Fruit fly (Drosophila melanogaster): Measurements from ENCODE around the gene CG2611.

CG2611 gene

dm6 chr2L:20675875-20676274, 25.9 kb downstream of the CG2611 start, which contains the start of the genes CG31678 and IKKepsilon:
CG31678 (minus strand) TSS chr2L:20675941.
IKKepsilon (plus strand) TSS chr2L:20676045.
- peak; percentile 65 for TF ChIP-seq h (GFP tag; optimal IDR thresholded peaks at IDR 0.05)
- no peak for TF ChIP-seq dmrt93B (GFP tag; optimal IDR thresholded peaks at IDR 0.05)
- no peak for TF ChIP-seq usp (GFP tag; optimal IDR thresholded peaks at IDR 0.05)
- no peak for TF ChIP-seq Dfd (GFP tag; optimal IDR thresholded peaks at IDR 0.05)
- TF ChIP-seq psq (GFP tag; optimal IDR thresholded peaks at IDR 0.05): peak; percentile 38
- TF ChIP-seq fru (GFP tag; optimal IDR thresholded peaks at IDR 0.05): peak; percentile 33
- peak; percentile 50 for TF ChIP-seq Myc (optimal IDR thresholded peaks at IDR 0.05)
- TF ChIP-seq Mio (GFP tag; optimal IDR thresholded peaks at IDR 0.05): no peak
- TF ChIP-seq HLH106 (tag; optimal IDR thresholded peaks at IDR 0.05): peak; percentile 46
- no peak for TF ChIP-seq pan (optimal IDR thresholded peaks at IDR 0.05)
- no peak for TF ChIP-seq Vsx2 (GFP tag; optimal IDR thresholded peaks at IDR 0.05; ENCODE audit: partially characterized antibody)
- no peak for TF ChIP-seq Rel (GFP tag; optimal IDR thresholded peaks at IDR 0.05)
- TF ChIP-seq Rel (tag; optimal IDR thresholded peaks at IDR 0.05): no peak
- no peak for TF ChIP-seq N (GFP tag; optimal IDR thresholded peaks at IDR 0.05)
- TF ChIP-seq OdsH (GFP tag; optimal IDR thresholded peaks at IDR 0.05): peak; percentile 36
- TF ChIP-seq Hnf4 (GFP tag; optimal IDR thresholded peaks at IDR 0.05): peak; percentile 69
- no peak for TF ChIP-seq dl (GFP tag; optimal IDR thresholded peaks at IDR 0.05; ENCODE audit: insufficient read depth in 1 of 2, partially characterized antibody in 2 of 2)
- no peak for TF ChIP-seq tai (GFP tag; optimal IDR thresholded peaks at IDR 0.05)
- no peak for TF ChIP-seq CrebA (GFP tag; optimal IDR thresholded peaks at IDR 0.05; ENCODE audit: borderline replicate concordance)
- peak; percentile 25 for TF ChIP-seq Hr83 (GFP tag; optimal IDR thresholded peaks at IDR 0.05; ENCODE audit: poor library complexity, severe bottlenecking)
- TF ChIP-seq GATAd (GFP tag; optimal IDR thresholded peaks at IDR 0.05): peak; percentile 18
- TF ChIP-seq dsf (GFP tag; optimal IDR thresholded peaks at IDR 0.05; ENCODE audit: borderline replicate concordance): no peak
- TF ChIP-seq Sp1 (GFP tag; optimal IDR thresholded peaks at IDR 0.05): peak; percentile 29
- no peak for TF ChIP-seq sage (GFP tag; optimal IDR thresholded peaks at IDR 0.05)
- TF ChIP-seq Abd-B (GFP tag; optimal IDR thresholded peaks at IDR 0.05): no peak
- no peak for TF ChIP-seq CG9705 (GFP tag; optimal IDR thresholded peaks at IDR 0.05)
- no peak for TF ChIP-seq CG32264 (GFP tag; optimal IDR thresholded peaks at IDR 0.05)
- TF ChIP-seq sv (GFP tag; optimal IDR thresholded peaks at IDR 0.05): peak; percentile 48
- peak; percentile 74 for TF ChIP-seq rgr (GFP tag; optimal IDR thresholded peaks at IDR 0.05)
- peak in 1 of 2 experiments; percentile 57 for TF ChIP-seq foxo (GFP tag; optimal IDR thresholded peaks at IDR 0.05)
- no peak for TF ChIP-seq Jra (GFP tag; optimal IDR thresholded peaks at IDR 0.05)
- no peak for TF ChIP-seq brk (GFP tag; optimal IDR thresholded peaks at IDR 0.05)
- TF ChIP-seq lola (GFP tag; optimal IDR thresholded peaks at IDR 0.05): no peak
- no peak for TF ChIP-seq Dif (GFP tag; optimal IDR thresholded peaks at IDR 0.05; ENCODE audit: partially characterized antibody)
- peak; percentile 8 for TF ChIP-seq br (GFP tag; optimal IDR thresholded peaks at IDR 0.05)
- no peak for TF ChIP-seq Hr78 (GFP tag; optimal IDR thresholded peaks at IDR 0.05)
- no peak for TF ChIP-seq jim (GFP tag; optimal IDR thresholded peaks at IDR 0.05)
- no peak for TF ChIP-seq woc (GFP tag; optimal IDR thresholded peaks at IDR 0.05)
- peak; percentile 35 for TF ChIP-seq ey (GFP tag; optimal IDR thresholded peaks at IDR 0.05)

- TF ChIP-seq GATAd (GFP tag; optimal IDR thresholded peaks at IDR 0.05) (peak; percentile 28), Jra (GFP tag; optimal IDR thresholded peaks at IDR 0.05) (peak; percentile 13), dsf (GFP tag; optimal IDR thresholded peaks at IDR 0.05; ENCODE audit: borderline replicate concordance) (no peak), Sp1 (GFP tag; optimal IDR thresholded peaks at IDR 0.05) (no peak), foxo (GFP tag; optimal IDR thresholded peaks at IDR 0.05) (peak in 1 of 2 experiments; percentile 65), ey (GFP tag; optimal IDR thresholded peaks at IDR 0.05) (peak; percentile 57), psq (GFP tag; optimal IDR thresholded peaks at IDR 0.05) (peak; percentile 51), sage (GFP tag; optimal IDR thresholded peaks at IDR 0.05) (peak; percentile 43), HLH106 (tag; optimal IDR thresholded peaks at IDR 0.05) (peak; percentile 50), Hnf4 (GFP tag; optimal IDR thresholded peaks at IDR 0.05) (peak; percentile 57), dl (GFP tag; optimal IDR thresholded peaks at IDR 0.05; ENCODE audit: insufficient read depth in 1 of 2, partially characterized antibody in 2 of 2) (no peak), rgr (GFP tag; optimal IDR thresholded peaks at IDR 0.05) (peak; percentile 55), brk (GFP tag; optimal IDR thresholded peaks at IDR 0.05) (no peak), Hr83 (GFP tag; optimal IDR thresholded peaks at IDR 0.05; ENCODE audit: poor library complexity, severe bottlenecking) (peak; percentile 5), dmrt93B (GFP tag; optimal IDR thresholded peaks at IDR 0.05) (no peak), Vsx2 (GFP tag; optimal IDR thresholded peaks at IDR 0.05; ENCODE audit: partially characterized antibody) (no peak)
These were observed 31.7 kb downstream of the CG2611 start, which contains the start of gene Cen for dm6 chr2L:20681648-20682098. Cen (minus strand) TSS chr2L:20681846.

Measured in whole organism, wandering third instar larva.